Fruit fly (Drosophila melanogaster) whole organism, adult: Measurements from ENCODE around the gene fmt.

Source experiments
- CG1620 ChIP-seq: fragments of 200-800 bp; sonication (Bioruptor generic); optimal IDR thresholded peaks from 2 replicates; lab custom pipeline; 2016; ENCODE audit warnings: missing biosample characterization, missing genetic modification characterization
- toe ChIP-seq: fragments of 200-800 bp; sonication (Bioruptor generic); optimal IDR thresholded peaks from 2 replicates; lab custom pipeline; 2016; ENCODE audit warnings: missing biosample characterization, missing genetic modification characterization

DNA sequence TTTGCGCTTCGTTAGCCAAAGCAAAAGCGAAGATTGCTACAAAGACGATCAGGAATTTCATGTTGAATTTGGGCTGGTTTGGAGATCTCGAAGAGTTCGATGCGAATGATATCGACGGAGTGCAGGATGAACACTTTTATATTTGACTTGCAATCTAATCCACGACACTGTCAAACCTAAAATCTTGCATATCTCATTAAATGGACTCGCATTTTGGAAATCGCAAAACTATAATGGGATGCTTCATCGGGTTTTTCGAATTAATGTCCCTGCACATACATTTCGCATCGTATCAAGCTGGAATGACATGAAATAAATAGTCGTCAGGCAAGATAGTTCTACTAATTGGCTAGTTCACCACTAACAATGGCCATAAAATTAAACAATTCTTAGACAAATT is 35.7 kb downstream of the fmt start, which contains the start of gene Lcp65Ae:
- TF ChIP-seq CG1620 (GFP tag; lab: Kevin White, UChicago) (no peak), toe (GFP tag; lab: Kevin White, UChicago) (no peak)
